Worm (Caenorhabditis elegans) whole organism, L4/young adult: ENCODE results near the gene C13A2.12.

Experiments used
- W03F9.2 ChIP-seq: fragments of 150-350 bp; optimal IDR thresholded peaks from 2 replicates; lab custom pipeline; 2014; ENCODE audit warnings: missing biosample characterization, missing genetic modification characterization
- dao-5 ChIP-seq: sonication (generic microtip); optimal IDR thresholded peaks from 2 replicates; lab custom pipeline; 2016; ENCODE audit warnings: missing genotype, missing genetic modification characterization, moderate library complexity, missing compliant biosample characterization
- him-1 ChIP-seq: sonication (generic microtip); optimal IDR thresholded peaks from 2 replicates; lab custom pipeline; 2016; ENCODE audit warnings: missing genotype, missing genetic modification reagents, missing genetic modification characterization, missing compliant biosample characterization

ce11 chrV:7237133-7237532 lies 21.9 kb upstream of the C13A2.12 start, which contains the start of gene hyls-1:
- TF ChIP-seq him-1 (tag; lab: Kevin White, UChicago) = no peak
- TF ChIP-seq W03F9.2 = peak; percentile 88
- no peak for TF ChIP-seq dao-5 (tag; lab: Kevin White, UChicago)
